Worm (Caenorhabditis elegans) whole organism, L3 larva: ENCODE measurements around the gene T05G5.5.
A peak's percentile ranks its signal among the peaks of the same experiment; 100 is the strongest.

Source experiments
- R02D3.7 ChIP-seq: fragments of 150-350 bp; optimal IDR thresholded peaks from 2 replicates; lab custom pipeline; 2014; ENCODE audit warnings: missing biosample characterization, missing genetic modification characterization
- ZK546.5 ChIP-seq: sonication (generic microtip); optimal IDR thresholded peaks from 2 replicates; lab custom pipeline; 2017; ENCODE audit warnings: missing biosample characterization, missing genetic modification characterization
- aly-2 ChIP-seq: fragments of 150-350 bp; optimal IDR thresholded peaks from 2 replicates; lab custom pipeline; 2014; ENCODE audit warnings: missing biosample characterization, missing genetic modification characterization
- ama-1 ChIP-seq: fragments of 150-350 bp; optimal IDR thresholded peaks from 2 replicates; lab custom pipeline; 2018
- ceh-16 ChIP-seq: sonication (generic microtip); optimal IDR thresholded peaks from 2 replicates; lab custom pipeline; 2017; ENCODE audit warnings: missing biosample characterization, missing genetic modification characterization
- ceh-28 ChIP-seq: fragments of 150-350 bp; optimal IDR thresholded peaks from 2 replicates; lab custom pipeline; 2014; ENCODE audit warnings: missing biosample characterization, missing genetic modification reagents, missing genetic modification characterization
- ceh-82 ChIP-seq: fragments of 150-350 bp; optimal IDR thresholded peaks from 2 replicates; lab custom pipeline; 2014; ENCODE audit warnings: missing biosample characterization, missing genetic modification characterization
- ceh-9 ChIP-seq: sonication (generic microtip); optimal IDR thresholded peaks from 2 replicates; lab custom pipeline; 2018; ENCODE audit warnings: missing biosample characterization, missing genetic modification characterization
- daf-12 ChIP-seq: fragments of 150-350 bp; optimal IDR thresholded peaks from 2 replicates; lab custom pipeline; 2014; ENCODE audit warnings: missing biosample characterization, missing genetic modification reagents, missing genetic modification characterization
- egl-27 ChIP-seq: sonication (generic microtip); optimal IDR thresholded peaks from 4 replicates; lab custom pipeline; 2017; ENCODE audit warnings: missing biosample characterization, missing genetic modification reagents, missing genetic modification characterization
- egl-5 ChIP-seq: fragments of 150-350 bp; optimal IDR thresholded peaks from 2 replicates; lab custom pipeline; 2017; ENCODE audit warnings: missing biosample characterization, missing genetic modification reagents, missing genetic modification characterization, inconsistent platforms
- elt-1 ChIP-seq: fragments of 150-350 bp; optimal IDR thresholded peaks from 2 replicates; lab custom pipeline; 2014; ENCODE audit warnings: missing biosample characterization, missing genetic modification characterization
- elt-2 ChIP-seq: sonication (generic microtip); optimal IDR thresholded peaks from 2 replicates; lab custom pipeline; 2016; ENCODE audit warnings: missing genetic modification reagents, mild to moderate bottlenecking, missing genetic modification characterization, missing compliant biosample characterization
- elt-3 ChIP-seq, 3 experiments: fragments of 150-350 bp in 1 of 3; sonication (generic microtip) in 2 of 3; optimal IDR thresholded peaks; 2 replicates in 2 of 3; 4 replicates in 1 of 3; lab custom pipeline; 2014 to 2017; ENCODE audit warnings: missing biosample characterization in 3 of 3, missing genetic modification characterization in 3 of 3
- eor-1 ChIP-seq, 2 experiments: fragments of 150-350 bp; optimal IDR thresholded peaks; 2 replicates each; lab custom pipeline; 2014 to 2018; ENCODE audit warnings: missing biosample characterization in 2 of 2, missing genetic modification characterization in 2 of 2
- fkh-10 ChIP-seq: sonication (generic microtip); optimal IDR thresholded peaks from 2 replicates; lab custom pipeline; 2017; ENCODE audit warnings: missing biosample characterization, missing genetic modification reagents, missing genetic modification characterization
- fkh-2 ChIP-seq: fragments of 150-350 bp; optimal IDR thresholded peaks from 2 replicates; lab custom pipeline; 2014; ENCODE audit warnings: missing biosample characterization, missing genetic modification reagents, missing genetic modification characterization
- fos-1 ChIP-seq: fragments of 150-350 bp; optimal IDR thresholded peaks from 2 replicates; lab custom pipeline; 2014; ENCODE audit warnings: missing biosample characterization, missing genetic modification characterization
- hmg-11 ChIP-seq: sonication (generic microtip); optimal IDR thresholded peaks from 2 replicates; lab custom pipeline; 2016; ENCODE audit warnings: missing genetic modification characterization, missing compliant biosample characterization
- jun-1 ChIP-seq: fragments of 150-350 bp; optimal IDR thresholded peaks from 2 replicates; lab custom pipeline; 2014; ENCODE audit warnings: missing biosample characterization, missing genetic modification reagents, missing genetic modification characterization
- lin-15B ChIP-seq: fragments of 150-350 bp; optimal IDR thresholded peaks from 2 replicates; lab custom pipeline; 2014; ENCODE audit warnings: missing biosample characterization, missing genetic modification characterization
- lin-39 ChIP-seq: fragments of 150-350 bp; optimal IDR thresholded peaks from 2 replicates; lab custom pipeline; 2018; ENCODE audit warnings: missing biosample characterization, missing genetic modification reagents, missing genetic modification characterization
- lsy-12 ChIP-seq: sonication (generic microtip); optimal IDR thresholded peaks from 2 replicates; lab custom pipeline; 2016; ENCODE audit warnings: mild to moderate bottlenecking, missing genetic modification characterization, missing compliant biosample characterization
- mdl-1 ChIP-seq: fragments of 150-350 bp; optimal IDR thresholded peaks from 2 replicates; lab custom pipeline; 2014; ENCODE audit warnings: missing biosample characterization, missing genetic modification characterization
- mml-1 ChIP-seq: fragments of 150-350 bp; sonication (generic microtip); optimal IDR thresholded peaks from 3 replicates; lab custom pipeline; 2014; ENCODE audit warnings: missing biosample characterization, missing genetic modification characterization
- nfya-1 ChIP-seq: sonication (generic microtip); optimal IDR thresholded peaks from 2 replicates; lab custom pipeline; 2017; ENCODE audit warnings: missing genetic modification characterization, mild to moderate bottlenecking, missing compliant biosample characterization, antibody characterized with exemption, moderate library complexity; ENCODE audit not compliant: insufficient read depth
- nhr-11 ChIP-seq: fragments of 150-350 bp; optimal IDR thresholded peaks from 2 replicates; lab custom pipeline; 2014; ENCODE audit warnings: missing biosample characterization, missing genetic modification characterization
- nhr-12 ChIP-seq: fragments of 150-350 bp; optimal IDR thresholded peaks from 2 replicates; lab custom pipeline; 2014; ENCODE audit warnings: missing biosample characterization, missing genetic modification characterization
- nhr-23 ChIP-seq: fragments of 150-350 bp; optimal IDR thresholded peaks from 2 replicates; lab custom pipeline; 2014; ENCODE audit warnings: missing biosample characterization, missing genetic modification reagents, missing genetic modification characterization
- nhr-237 ChIP-seq: fragments of 150-350 bp; optimal IDR thresholded peaks from 2 replicates; lab custom pipeline; 2014; ENCODE audit warnings: missing biosample characterization, missing genetic modification characterization
- nhr-25 ChIP-seq: sonication (generic microtip); optimal IDR thresholded peaks from 2 replicates; lab custom pipeline; 2017; ENCODE audit warnings: missing biosample characterization, missing genetic modification characterization
- nhr-28 ChIP-seq: fragments of 150-350 bp; optimal IDR thresholded peaks from 2 replicates; lab custom pipeline; 2014; ENCODE audit warnings: missing biosample characterization, missing genetic modification characterization
- nhr-43 ChIP-seq: sonication (generic microtip); optimal IDR thresholded peaks from 2 replicates; lab custom pipeline; 2016; ENCODE audit warnings: mild to moderate bottlenecking, missing genetic modification characterization, missing compliant biosample characterization; ENCODE audit not compliant: poor library complexity, severe bottlenecking
- nhr-67 ChIP-seq: fragments of 150-350 bp; optimal IDR thresholded peaks from 2 replicates; lab custom pipeline; 2014; ENCODE audit warnings: missing biosample characterization, missing genetic modification characterization
- nhr-76 ChIP-seq: fragments of 150-350 bp; sonication (generic microtip); optimal IDR thresholded peaks from 5 replicates; lab custom pipeline; 2014; ENCODE audit warnings: missing biosample characterization, missing genetic modification characterization
- nhr-77 ChIP-seq: fragments of 150-350 bp; optimal IDR thresholded peaks from 2 replicates; lab custom pipeline; 2014; ENCODE audit warnings: missing biosample characterization, missing genetic modification characterization
- pha-4 ChIP-seq: fragments of 150-350 bp; optimal IDR thresholded peaks from 2 replicates; lab custom pipeline; 2014; ENCODE audit warnings: missing biosample characterization, missing genetic modification reagents, missing genetic modification characterization
- pqm-1 ChIP-seq: fragments of 150-350 bp; optimal IDR thresholded peaks from 2 replicates; lab custom pipeline; 2017; ENCODE audit warnings: missing biosample characterization, missing genetic modification characterization, inconsistent platforms
- sea-2 ChIP-seq: fragments of 150-350 bp; sonication (generic microtip); optimal IDR thresholded peaks from 4 replicates; lab custom pipeline; 2014; ENCODE audit warnings: missing biosample characterization, missing genetic modification reagents, missing genetic modification characterization
- skn-1 ChIP-seq: fragments of 150-350 bp; optimal IDR thresholded peaks from 2 replicates; lab custom pipeline; 2014; ENCODE audit warnings: missing biosample characterization, missing genetic modification characterization
- snpc-4 ChIP-seq: fragments of 150-350 bp; optimal IDR thresholded peaks from 2 replicates; lab custom pipeline; 2014; ENCODE audit warnings: missing biosample characterization, missing genetic modification characterization
- tbx-2 ChIP-seq: sonication (generic microtip); optimal IDR thresholded peaks from 2 replicates; lab custom pipeline; 2016; ENCODE audit warnings: mild to moderate bottlenecking, missing genetic modification characterization, missing compliant biosample characterization
- unc-39 ChIP-seq: sonication (generic microtip); optimal IDR thresholded peaks from 4 replicates; lab custom pipeline; 2017; ENCODE audit warnings: missing biosample characterization, missing genetic modification characterization
- unc-62 ChIP-seq: fragments of 150-350 bp; sonication (generic microtip); optimal IDR thresholded peaks from 4 replicates; lab custom pipeline; 2014; ENCODE audit warnings: missing biosample characterization, missing genetic modification reagents, missing genetic modification characterization
- zag-1 ChIP-seq: fragments of 150-350 bp; optimal IDR thresholded peaks from 2 replicates; lab custom pipeline; 2014; ENCODE audit warnings: missing biosample characterization, missing genetic modification characterization
- ztf-11 ChIP-seq: fragments of 150-350 bp; optimal IDR thresholded peaks from 2 replicates; lab custom pipeline; 2014; ENCODE audit warnings: missing biosample characterization, missing genetic modification characterization
- ztf-4 ChIP-seq: fragments of 150-350 bp; optimal IDR thresholded peaks from 2 replicates; lab custom pipeline; 2014; ENCODE audit warnings: missing biosample characterization, missing genetic modification characterization

T05G5.5 gene

ce11 chrIII:9780665-9781304 is 29.6 kb upstream of the T05G5.5 start, which contains the start of gene vha-1:
TSS of gene vha-1 (plus strand) at chrIII:9781254.
- TF ChIP-seq egl-5 (tag; lab: Kevin White, UChicago): peak; percentile 46
- peak; percentile 3 for TF ChIP-seq ZK546.5
- no peak for TF ChIP-seq fkh-2 (tag; lab: Kevin White, UChicago)
- TF ChIP-seq fos-1: peak; percentile 80
- TF ChIP-seq elt-2 (tag; lab: Kevin White, UChicago): peak; percentile 84
- no peak for TF ChIP-seq ztf-11 (tag; lab: Kevin White, UChicago)
- no peak for TF ChIP-seq aly-2 (tag; lab: Kevin White, UChicago)
- no peak for TF ChIP-seq nhr-28
- TF ChIP-seq nhr-25 (tag; lab: Kevin White, UChicago): peak; percentile 65
- no peak for TF ChIP-seq sea-2 (GFP tag; lab: Kevin White, UChicago)
- TF ChIP-seq ceh-28 (tag; lab: Kevin White, UChicago): peak; percentile 66
- TF ChIP-seq egl-27 (tag; lab: Kevin White, UChicago): no peak
- TF ChIP-seq zag-1 (tag; lab: Kevin White, UChicago): no peak
- TF ChIP-seq pqm-1 (tag; lab: Kevin White, UChicago): peak; percentile 94
- TF ChIP-seq elt-3 (tag; optimal IDR thresholded peaks at IDR 0.05; lab: Kevin White, UChicago): peak in 2 of 3 experiments; percentile 23 to 46
- TF ChIP-seq elt-1 (tag; lab: Kevin White, UChicago): no peak
- peak; percentile 40 for TF ChIP-seq nhr-77 (tag; lab: Kevin White, UChicago)
- no peak for TF ChIP-seq unc-39 (tag; lab: Kevin White, UChicago)
- no peak for TF ChIP-seq nhr-76
- TF ChIP-seq unc-62 (GFP tag; lab: Kevin White, UChicago): peak; percentile 63
- no peak for TF ChIP-seq mdl-1 (tag; lab: Kevin White, UChicago)
- no peak for TF ChIP-seq ceh-9
- TF ChIP-seq snpc-4: peak; percentile 70
- TF ChIP-seq nhr-11 (tag; lab: Kevin White, UChicago): no peak
- peak; percentile 57 for TF ChIP-seq hmg-11 (tag; lab: Kevin White, UChicago)
- no peak for TF ChIP-seq nhr-237 (tag; lab: Kevin White, UChicago)
- peak; percentile 75 for TF ChIP-seq skn-1 (tag; lab: Kevin White, UChicago)
- TF ChIP-seq lin-15B: peak; percentile 98
- TF ChIP-seq nfya-1 (tag; lab: Kevin White, UChicago): peak; percentile 90
- TF ChIP-seq lsy-12 (tag; lab: Kevin White, UChicago): peak; percentile 80
- TF ChIP-seq jun-1: peak; percentile 90
- TF ChIP-seq nhr-67: no peak
- no peak for TF ChIP-seq nhr-12 (tag; lab: Kevin White, UChicago)
- TF ChIP-seq nhr-23 (tag; lab: Kevin White, UChicago): peak; percentile 73
- TF ChIP-seq ceh-16 (tag; lab: Kevin White, UChicago): no peak
- peak; percentile 52 for TF ChIP-seq ztf-4 (tag; lab: Kevin White, UChicago)
- TF ChIP-seq fkh-10: peak; percentile 16
- peak; percentile 59 for TF ChIP-seq R02D3.7
- no peak for TF ChIP-seq ceh-82 (tag; lab: Kevin White, UChicago)
- peak; percentile 80 for TF ChIP-seq lin-39 (tag; lab: Kevin White, UChicago)
- peak; percentile 74 for TF ChIP-seq ama-1 (lab: Kevin White, UChicago)
- peak; percentile 92 for TF ChIP-seq pha-4 (tag; lab: Kevin White, UChicago)
- TF ChIP-seq daf-12 (tag; lab: Kevin White, UChicago): no peak
- TF ChIP-seq eor-1 (tag; optimal IDR thresholded peaks at IDR 0.05; lab: Kevin White, UChicago): no peak
- no peak for TF ChIP-seq mml-1
- TF ChIP-seq tbx-2 (tag; lab: Kevin White, UChicago): no peak
- peak; percentile 58 for TF ChIP-seq nhr-43 (tag; lab: Kevin White, UChicago)
